Fruit fly (Drosophila melanogaster) whole organism, wandering third instar larva: ENCODE measurements around the gene Mhc.
A peak's percentile ranks its signal among the peaks of the same experiment; 100 is the strongest.

ENCODE experiments used
- Abd-B ChIP-seq: fragments of >200 bp; optimal IDR thresholded peaks from 2 replicates; lab custom pipeline; 2017; ENCODE audit warnings: missing biosample characterization, missing genetic modification characterization
- CG9705 ChIP-seq: fragments of 200-800 bp; sonication (Bioruptor generic); optimal IDR thresholded peaks from 2 replicates; lab custom pipeline; 2018; ENCODE audit warnings: missing biosample characterization, mild to moderate bottlenecking, missing genetic modification characterization
- CrebA ChIP-seq: fragments of 200-800 bp; sonication (Bioruptor generic); optimal IDR thresholded peaks from 2 replicates; lab custom pipeline; 2016; ENCODE audit warnings: missing biosample characterization, mild to moderate bottlenecking, missing genetic modification characterization, borderline replicate concordance
- Dfd ChIP-seq: fragments of >200 bp; optimal IDR thresholded peaks from 2 replicates; lab custom pipeline; 2017; ENCODE audit warnings: missing biosample characterization, missing genetic modification characterization
- GATAd ChIP-seq: sonication (Bioruptor generic); optimal IDR thresholded peaks from 2 replicates; lab custom pipeline; 2016; ENCODE audit warnings: missing biosample characterization, missing genetic modification characterization
- HLH106 ChIP-seq: fragments of 200-800 bp; optimal IDR thresholded peaks from 3 replicates; lab custom pipeline; 2019; ENCODE audit warnings: missing biosample characterization, mild to moderate bottlenecking, missing genetic modification characterization, moderate library complexity
- Hnf4 ChIP-seq: fragments of 200-800 bp; sonication (Bioruptor generic); optimal IDR thresholded peaks from 2 replicates; lab custom pipeline; 2016; ENCODE audit warnings: missing biosample characterization, mild to moderate bottlenecking, missing genetic modification characterization
- Hr78 ChIP-seq: fragments of >200 bp; optimal IDR thresholded peaks from 2 replicates; lab custom pipeline; 2017; ENCODE audit warnings: missing biosample characterization, missing genetic modification characterization
- Hr83 ChIP-seq: fragments of 200-300 bp; sonication (Bioruptor generic); optimal IDR thresholded peaks from 2 replicates; lab custom pipeline; 2016; ENCODE audit warnings: missing biosample characterization, mild to moderate bottlenecking, missing genetic modification characterization, moderate library complexity; ENCODE audit not compliant: poor library complexity, severe bottlenecking
- Jra ChIP-seq: sonication (Bioruptor generic); optimal IDR thresholded peaks from 2 replicates; lab custom pipeline; 2016; ENCODE audit warnings: missing biosample characterization, missing genetic modification characterization
- Myc ChIP-seq: fragments of >200 bp; optimal IDR thresholded peaks from 2 replicates; lab custom pipeline; 2017
- N ChIP-seq: fragments of >200 bp; optimal IDR thresholded peaks from 2 replicates; lab custom pipeline; 2018; ENCODE audit warnings: missing biosample characterization, missing external identifiers, missing genetic modification characterization
- OdsH ChIP-seq: fragments of 200-800 bp; sonication (Bioruptor generic); optimal IDR thresholded peaks from 2 replicates; lab custom pipeline; 2016; ENCODE audit warnings: missing biosample characterization, mild to moderate bottlenecking, missing genetic modification characterization
- Rel ChIP-seq, 2 experiments: fragments of 200-800 bp; sonication (Bioruptor generic) in 1 of 2; optimal IDR thresholded peaks; 2 replicates in 1 of 2; 3 replicates in 1 of 2; lab custom pipeline; 2016 to 2019; ENCODE audit warnings: mild to moderate bottlenecking in 2 of 2, missing biosample characterization in 2 of 2, missing genetic modification characterization in 2 of 2, moderate library complexity in 1 of 2
- Sp1 ChIP-seq: fragments of 200-800 bp; sonication (Bioruptor generic); optimal IDR thresholded peaks from 3 replicates; lab custom pipeline; 2019; ENCODE audit warnings: missing biosample characterization, mild to moderate bottlenecking, missing genetic modification characterization, moderate library complexity
- Vsx2 ChIP-seq: fragments of 200-300, 225-300 bp; sonication (Bioruptor generic); optimal IDR thresholded peaks from 2 replicates; lab custom pipeline; 2018; ENCODE audit warnings: missing biosample characterization, missing genetic modification characterization; ENCODE audit not compliant: partially characterized antibody
- dl ChIP-seq, 2 experiments: fragments of 175-275, 200-275 bp in 1 of 2; fragments of 200-275 bp in 1 of 2; sonication (Bioruptor generic); optimal IDR thresholded peaks; lab custom pipeline; 2018; ENCODE audit warnings: mild to moderate bottlenecking in 2 of 2, missing biosample characterization in 2 of 2, missing genetic modification characterization in 2 of 2, moderate library complexity in 2 of 2; ENCODE audit not compliant: partially characterized antibody in 2 of 2, insufficient read depth in 1 of 2
- dmrt93B ChIP-seq: fragments of 200-800 bp; sonication (Bioruptor generic); optimal IDR thresholded peaks from 2 replicates; lab custom pipeline; 2018; ENCODE audit warnings: missing biosample characterization, mild to moderate bottlenecking, missing genetic modification characterization
- dsf ChIP-seq: sonication (Bioruptor generic); optimal IDR thresholded peaks from 2 replicates; lab custom pipeline; 2016; ENCODE audit warnings: missing biosample characterization, missing genetic modification characterization, borderline replicate concordance
- ey ChIP-seq: fragments of 200-800 bp; sonication (Bioruptor generic); optimal IDR thresholded peaks from 2 replicates; lab custom pipeline; 2016; ENCODE audit warnings: missing biosample characterization, missing genetic modification characterization
- foxo ChIP-seq, 2 experiments: fragments of 200-800 bp; sonication (Bioruptor generic); optimal IDR thresholded peaks; 2 replicates in 1 of 2; 3 replicates in 1 of 2; lab custom pipeline; 2016 to 2017; ENCODE audit warnings: missing biosample characterization in 2 of 2, missing genetic modification characterization in 2 of 2
- fru ChIP-seq: fragments of 200-800 bp; sonication (Bioruptor generic); optimal IDR thresholded peaks from 3 replicates; lab custom pipeline; 2016; ENCODE audit warnings: missing biosample characterization, mild to moderate bottlenecking, missing genetic modification characterization
- h ChIP-seq: fragments of 200-800 bp; sonication (Bioruptor generic); optimal IDR thresholded peaks from 3 replicates; lab custom pipeline; 2016; ENCODE audit warnings: missing biosample characterization, mild to moderate bottlenecking, missing genetic modification characterization
- jim ChIP-seq: fragments of 175-275, 200-325 bp; sonication (Bioruptor generic); optimal IDR thresholded peaks from 2 replicates; lab custom pipeline; 2016; ENCODE audit warnings: missing biosample characterization, mild to moderate bottlenecking, missing genetic modification characterization
- lola ChIP-seq: fragments of >200 bp; optimal IDR thresholded peaks from 2 replicates; lab custom pipeline; 2017; ENCODE audit warnings: missing biosample characterization, missing genetic modification characterization
- pan ChIP-seq: fragments of >200 bp; optimal IDR thresholded peaks from 2 replicates; lab custom pipeline; 2017
- psq ChIP-seq: fragments of 200-800 bp; sonication (Bioruptor generic); optimal IDR thresholded peaks from 3 replicates; lab custom pipeline; 2017; ENCODE audit warnings: missing biosample characterization, mild to moderate bottlenecking, missing genetic modification characterization, moderate library complexity
- rgr ChIP-seq: fragments of 200-800 bp; sonication (Bioruptor generic); optimal IDR thresholded peaks from 3 replicates; lab custom pipeline; 2016; ENCODE audit warnings: missing biosample characterization, mild to moderate bottlenecking, missing genetic modification characterization
- sage ChIP-seq: fragments of 200-800 bp; sonication (Bioruptor generic); optimal IDR thresholded peaks from 2 replicates; lab custom pipeline; 2016; ENCODE audit warnings: missing biosample characterization, mild to moderate bottlenecking, missing genetic modification characterization
- sv ChIP-seq: fragments of 200-800 bp; sonication (Bioruptor generic); optimal IDR thresholded peaks from 3 replicates; lab custom pipeline; 2016; ENCODE audit warnings: missing biosample characterization, missing genetic modification characterization
- tai ChIP-seq: sonication (Bioruptor generic); optimal IDR thresholded peaks from 2 replicates; lab custom pipeline; 2016; ENCODE audit warnings: missing biosample characterization, missing genetic modification characterization
- usp ChIP-seq: fragments of >200 bp; optimal IDR thresholded peaks from 2 replicates; lab custom pipeline; 2017; ENCODE audit warnings: missing biosample characterization, missing genetic modification characterization

Mhc gene

DNA sequence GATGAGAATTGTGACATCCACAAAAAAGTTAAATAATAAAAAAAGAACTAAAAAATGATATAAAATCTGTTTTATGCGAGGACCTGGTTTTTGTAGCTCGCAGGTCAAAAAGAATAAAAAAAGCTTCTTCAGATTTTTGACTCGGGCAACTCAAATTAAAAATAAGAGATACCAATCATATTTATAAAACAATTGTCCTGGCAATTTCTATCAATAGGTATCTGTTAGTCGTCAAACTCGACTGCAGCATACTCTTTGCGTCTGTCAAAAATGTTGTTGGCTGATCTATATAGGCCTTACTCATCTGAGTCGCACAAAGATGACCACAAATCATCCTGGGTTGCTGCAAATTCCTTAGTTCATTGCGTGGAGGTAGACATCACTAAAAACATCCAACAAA, 43.8 kb upstream of the Mhc start:
- TF ChIP-seq h (GFP tag; lab: Kevin White, UChicago) = no peak
- no peak for TF ChIP-seq lola (GFP tag; lab: Kevin White, UChicago)
- no peak for TF ChIP-seq Vsx2 (GFP tag; lab: Kevin White, UChicago)
- no peak for TF ChIP-seq jim
- no peak for TF ChIP-seq GATAd
- TF ChIP-seq sage = no peak
- TF ChIP-seq Jra (GFP tag; lab: Kevin White, UChicago) = no peak
- no peak for TF ChIP-seq fru (GFP tag; lab: Kevin White, UChicago)
- TF ChIP-seq N = no peak
- TF ChIP-seq CG9705 (GFP tag; lab: Kevin White, UChicago) = no peak
- no peak for TF ChIP-seq Myc (lab: Kevin White, UChicago)
- TF ChIP-seq Hnf4 (GFP tag; lab: Kevin White, UChicago) = no peak
- no peak for TF ChIP-seq Abd-B
- no peak for TF ChIP-seq usp (GFP tag; lab: Kevin White, UChicago)
- TF ChIP-seq psq = no peak
- TF ChIP-seq Sp1 (GFP tag; lab: Kevin White, UChicago) = no peak
- no peak for TF ChIP-seq OdsH
- no peak for TF ChIP-seq Hr83 (GFP tag; lab: Kevin White, UChicago)
- no peak for TF ChIP-seq pan
- TF ChIP-seq, all 38 proteins: peak for 0

DNA sequence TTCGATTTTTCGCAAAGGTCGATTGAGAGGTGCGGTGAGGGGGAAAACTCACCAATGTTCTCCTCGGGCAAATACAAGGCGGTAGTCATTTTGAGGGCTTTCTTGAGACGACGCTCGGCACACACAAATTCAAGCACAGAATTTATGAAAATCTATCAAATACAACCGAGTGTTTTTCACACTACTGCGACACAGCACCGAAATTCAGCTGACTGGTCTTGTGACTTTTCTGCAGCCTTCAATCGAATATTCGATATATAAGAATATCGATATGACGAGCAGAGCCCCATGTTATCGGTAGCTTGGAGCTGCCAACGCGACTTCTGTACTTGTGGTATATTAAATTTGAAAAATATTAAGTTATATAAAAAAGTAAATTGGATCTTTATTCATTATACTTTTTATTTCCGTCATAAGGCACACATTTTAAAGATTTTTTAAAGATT, 38.8 kb upstream of the Mhc start, which contains the start of gene VhaSFD:
Gene VhaSFD (minus strand): TSS at position 249 of the 446 bp plus-strand sequence.
- TF ChIP-seq Sp1 (GFP tag; lab: Kevin White, UChicago) (peak; percentile 35), Rel (GFP tag; optimal IDR thresholded peaks at IDR 0.05; lab: Kevin White, UChicago) (no peak), Rel (tag; optimal IDR thresholded peaks at IDR 0.05; lab: Kevin White, UChicago) (peak; percentile 80), OdsH (peak; percentile 29), HLH106 (peak; percentile 34), rgr (peak; percentile 20), Hnf4 (GFP tag; lab: Kevin White, UChicago) (no peak), dmrt93B (GFP tag; lab: Kevin White, UChicago) (no peak), CG9705 (GFP tag; lab: Kevin White, UChicago) (peak; percentile 49)

DNA sequence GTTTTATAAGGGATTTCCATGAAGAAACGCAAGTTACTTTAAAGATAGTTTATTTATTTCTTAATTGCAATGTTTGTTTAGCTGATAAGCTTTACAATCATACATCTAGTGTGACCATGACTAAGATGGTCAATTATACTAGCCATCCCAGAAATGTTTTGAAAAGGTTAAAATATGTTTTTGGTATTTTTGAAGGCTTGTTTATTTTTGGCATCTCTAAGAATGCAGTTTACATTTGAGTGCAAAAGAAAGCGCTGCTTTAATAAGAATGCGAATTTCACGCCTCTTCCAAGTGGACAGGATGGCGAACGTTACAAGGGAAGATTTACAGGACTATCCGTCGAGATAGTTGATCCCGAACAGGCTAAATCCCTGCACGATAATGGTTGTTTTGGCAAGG, 36.8 kb upstream of the Mhc start, which contains the start of gene Tsen2:
Gene Tsen2 (plus strand): TSS at position 222 of the 400 bp plus-strand sequence.
- TF ChIP-seq CrebA (GFP tag; lab: Kevin White, UChicago) (no peak), dmrt93B (GFP tag; lab: Kevin White, UChicago) (no peak), jim (no peak), Hnf4 (GFP tag; lab: Kevin White, UChicago) (no peak), Vsx2 (GFP tag; lab: Kevin White, UChicago) (no peak), ey (no peak), sv (GFP tag; lab: Kevin White, UChicago) (no peak), Myc (lab: Kevin White, UChicago) (no peak), Dfd (GFP tag; lab: Kevin White, UChicago) (no peak)

DNA sequence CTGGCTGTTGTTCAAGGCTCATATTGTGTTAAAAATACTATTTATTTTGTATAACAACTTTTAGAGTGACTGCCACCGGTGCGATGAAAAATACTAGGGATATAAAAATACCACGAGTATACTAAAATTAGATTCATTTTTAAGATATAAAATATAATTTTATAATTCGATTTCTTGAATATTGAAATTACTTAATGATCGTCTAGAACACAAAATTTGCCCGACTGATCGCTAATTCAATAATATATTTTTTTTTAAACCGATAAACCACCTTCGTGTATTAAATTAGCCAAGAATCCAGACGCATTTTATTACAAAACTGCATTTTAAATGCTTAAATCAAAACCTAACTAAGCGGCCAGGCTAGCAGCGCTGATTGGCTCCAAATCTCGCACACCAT, 35.4 kb upstream of the Mhc start, which contains the start of gene CG17996:
Gene CG17996 (minus strand): TSS at position 101 of the 400 bp plus-strand sequence.
- no peak for TF ChIP-seq Myc (lab: Kevin White, UChicago)
- no peak for TF ChIP-seq psq
- TF ChIP-seq dl (GFP tag; optimal IDR thresholded peaks at IDR 0.05; lab: Kevin White, UChicago; ENCODE audit: insufficient read depth in 1 of 2, partially characterized antibody in 2 of 2) = no peak
- no peak for TF ChIP-seq foxo (GFP tag; optimal IDR thresholded peaks at IDR 0.05; lab: Kevin White, UChicago)
- TF ChIP-seq sage = no peak
- no peak for TF ChIP-seq dsf (GFP tag; lab: Kevin White, UChicago)
- no peak for TF ChIP-seq CrebA (GFP tag; lab: Kevin White, UChicago)
- TF ChIP-seq pan = no peak
- no peak for TF ChIP-seq usp (GFP tag; lab: Kevin White, UChicago)
- no peak for TF ChIP-seq Rel (GFP tag; optimal IDR thresholded peaks at IDR 0.05; lab: Kevin White, UChicago)
- no peak for TF ChIP-seq Rel (tag; optimal IDR thresholded peaks at IDR 0.05; lab: Kevin White, UChicago)
- TF ChIP-seq Hr78 (GFP tag; lab: Kevin White, UChicago) = no peak

DNA sequence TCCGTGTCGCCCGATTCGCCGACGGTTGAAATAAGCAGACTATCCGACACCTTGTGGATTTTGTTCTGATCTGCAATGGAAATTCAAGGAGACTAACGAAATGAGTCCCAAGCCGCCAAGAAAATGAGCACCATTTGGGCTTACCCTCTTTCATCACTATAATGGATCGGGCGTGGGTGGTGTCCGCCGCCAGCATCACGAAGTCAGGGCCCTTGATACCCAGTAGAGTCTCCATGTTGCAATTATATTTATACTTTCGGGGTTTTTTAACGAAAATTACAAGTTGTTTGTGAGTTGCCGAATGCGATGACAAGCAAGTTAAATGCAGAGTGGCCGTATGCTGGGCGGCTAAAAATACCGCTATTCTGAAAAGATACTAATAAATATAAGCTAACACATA, 34.6 kb upstream of the Mhc start, which contains the start of gene Prosbeta4:
Gene Prosbeta4 (minus strand): TSS at position 335 of the 400 bp plus-strand sequence.
- TF ChIP-seq Hr83 (GFP tag; lab: Kevin White, UChicago) (no peak), Abd-B (no peak), N (no peak), HLH106 (no peak), GATAd (no peak), lola (GFP tag; lab: Kevin White, UChicago) (no peak), dsf (GFP tag; lab: Kevin White, UChicago) (no peak), tai (GFP tag; lab: Kevin White, UChicago) (no peak), psq (no peak), ey (no peak), sage (no peak), Hnf4 (GFP tag; lab: Kevin White, UChicago) (no peak), dl (GFP tag; optimal IDR thresholded peaks at IDR 0.05; lab: Kevin White, UChicago; ENCODE audit: insufficient read depth in 1 of 2, partially characterized antibody in 2 of 2) (no peak), Sp1 (GFP tag; lab: Kevin White, UChicago) (no peak), pan (no peak)
